Worm (Caenorhabditis elegans): ENCODE measurements around the gene Y51H4A.22.

- TF ChIP-seq aly-2 (tag; optimal IDR thresholded peaks at IDR 0.05) (no peak), arid-1 (GFP tag; conservative IDR thresholded peaks at IDR 0.05) (no peak), unc-62 (GFP tag; optimal IDR thresholded peaks at IDR 0.05 in 1 of 2) (no peak), unc-62 (tag; optimal IDR thresholded peaks at IDR 0.05) (no peak), zfp-3 (GFP tag; conservative IDR thresholded peaks at IDR 0.05) (no peak), mep-1 (tag; optimal IDR thresholded peaks at IDR 0.05) (no peak), zip-11 (GFP tag; IDR thresholded peaks at IDR 0.05) (no peak), skn-1 (tag; optimal IDR thresholded peaks at IDR 0.05) (no peak)
Measured at ce11 chrIV:16684224-16684623, 36.3 kb upstream of the Y51H4A.22 start.

Data from whole organism, L4 larva.